Fruit fly (Drosophila melanogaster): Measurements from ENCODE around the gene CG10587.

- TF ChIP-seq ovo (GFP tag; optimal IDR thresholded peaks at IDR 0.05) = no peak
- no peak for TF ChIP-seq tj (GFP tag; optimal IDR thresholded peaks at IDR 0.05)
- no peak for TF ChIP-seq bab1 (GFP tag; optimal IDR thresholded peaks at IDR 0.05)
- TF ChIP-seq cnc (optimal IDR thresholded peaks at IDR 0.05) = no peak
- TF ChIP-seq CG7045 (GFP tag; optimal IDR thresholded peaks at IDR 0.05) = no peak
- no peak for TF ChIP-seq CG5204 (GFP tag; optimal IDR thresholded peaks at IDR 0.05)
- TF ChIP-seq pad (GFP tag; optimal IDR thresholded peaks at IDR 0.05) = no peak
- TF ChIP-seq cic (GFP tag; optimal IDR thresholded peaks at IDR 0.05) = no peak
- TF ChIP-seq kay (GFP tag; ENCODE audit: borderline replicate concordance) = no peak
- TF ChIP-seq Hr96 (GFP tag; optimal IDR thresholded peaks at IDR 0.05) = no peak
- TF ChIP-seq Clk (GFP tag; optimal IDR thresholded peaks at IDR 0.05) = no peak
- no peak for TF ChIP-seq Crg-1 (GFP tag; optimal IDR thresholded peaks at IDR 0.05)
These were observed 5.7 kb downstream of the CG10587 start, which contains the start of the genes Sems and CG10588 for dm6 chr3L:20956650-20957049.
